Fruit fly (Drosophila melanogaster) whole organism, embryonic: ENCODE measurements around the gene CG18171.
A peak's percentile ranks its signal among the peaks of the same experiment; 100 is the strongest.

ENCODE experiments used
- Adf1 ChIP-seq: fragments of 200-800 bp; sonication (Bioruptor generic); IDR thresholded peaks from 2 replicates; pipeline ENCODE4 v1.3.6; 2022; ENCODE audit warnings: missing biosample characterization, missing genetic modification characterization
- Awh ChIP-seq: fragments of 200-800 bp; sonication (Bioruptor generic); IDR thresholded peaks from 2 replicates; pipeline ENCODE4, ENCODE4 v1.3.6; 2022; ENCODE audit warnings: missing biosample characterization, missing genetic modification characterization
- CG11085 ChIP-seq: fragments of 200-800 bp; sonication (Bioruptor generic); IDR thresholded peaks from 2 replicates; pipeline ENCODE4 v1.3.6; 2022; ENCODE audit warnings: missing biosample characterization, missing genetic modification characterization
- CG12391 ChIP-seq: fragments of 200-800 bp; sonication (Bioruptor generic); optimal IDR thresholded peaks from 3 replicates; lab custom pipeline; 2018; ENCODE audit warnings: missing biosample characterization, mild to moderate bottlenecking, missing genetic modification characterization, moderate library complexity
- CG12659 ChIP-seq: fragments of 200-800 bp; sonication (Bioruptor generic); optimal IDR thresholded peaks from 3 replicates; lab custom pipeline; 2017; ENCODE audit warnings: mild to moderate bottlenecking, missing biosample characterization, missing genetic modification reagents, missing genetic modification characterization
- CG12769 ChIP-seq: fragments of 200-800 bp; sonication (Bioruptor generic); optimal IDR thresholded peaks from 2 replicates; lab custom pipeline; 2019; ENCODE audit warnings: missing biosample characterization, mild to moderate bottlenecking, missing genetic modification characterization, moderate library complexity
- CG13775 ChIP-seq: fragments of 200-800 bp; sonication (Bioruptor generic); optimal IDR thresholded peaks from 3 replicates; lab custom pipeline; 2017; ENCODE audit warnings: missing biosample characterization, mild to moderate bottlenecking, missing genetic modification characterization
- CG15269 ChIP-seq: fragments of 200-800 bp; sonication (Bioruptor generic); optimal IDR thresholded peaks from 2 replicates; lab custom pipeline; 2018; ENCODE audit warnings: missing biosample characterization, mild to moderate bottlenecking, missing genetic modification characterization, moderate library complexity
- CG16779 ChIP-seq: fragments of 200-800 bp; sonication (Bioruptor generic); IDR thresholded peaks from 2 replicates; pipeline ENCODE4 v1.3.6; 2022; ENCODE audit warnings: missing biosample characterization, missing genetic modification characterization
- CG17359 ChIP-seq: fragments of 200-800 bp; sonication (Bioruptor generic); optimal IDR thresholded peaks from 3 replicates; lab custom pipeline; 2018; ENCODE audit warnings: missing biosample characterization, mild to moderate bottlenecking, missing genetic modification characterization, moderate library complexity
- CG17612 ChIP-seq: fragments of 200-800 bp; sonication (Bioruptor generic); IDR thresholded peaks from 2 replicates; pipeline ENCODE4 v1.3.6; 2022; ENCODE audit warnings: missing biosample characterization, missing genetic modification characterization
- CG18476 ChIP-seq: fragments of 200-800 bp; sonication (Bioruptor generic); optimal IDR thresholded peaks from 2 replicates; lab custom pipeline; 2016; ENCODE audit warnings: missing biosample characterization, mild to moderate bottlenecking, missing genetic modification characterization
- CG31224 ChIP-seq: fragments of 200-800 bp; sonication (Bioruptor generic); IDR thresholded peaks from 2 replicates; pipeline ENCODE4 v1.3.6; 2022; ENCODE audit warnings: missing biosample characterization, missing genetic modification characterization
- CG34422 ChIP-seq: fragments of 200-800 bp; sonication (Bioruptor generic); IDR thresholded peaks from 3 replicates; pipeline ENCODE4 v1.3.6; 2022; ENCODE audit warnings: missing biosample characterization, missing genetic modification characterization
- CG4730 ChIP-seq: fragments of 200-800 bp; sonication (Bioruptor generic); IDR thresholded peaks from 2 replicates; pipeline ENCODE4 v1.3.6; 2022; ENCODE audit warnings: missing biosample characterization, missing genetic modification characterization
- CG7357 ChIP-seq: fragments of 200-800 bp; sonication (Bioruptor generic); IDR thresholded peaks from 3 replicates; pipeline ENCODE4 v1.3.6; 2022; ENCODE audit warnings: missing biosample characterization, missing genetic modification characterization
- CHES-1-like ChIP-seq: fragments of 200-800 bp; sonication (Bioruptor generic); optimal IDR thresholded peaks from 2 replicates; lab custom pipeline; 2016; ENCODE audit warnings: missing biosample characterization, missing genetic modification characterization
- CkIIα-i1 ChIP-seq: fragments of 200-800 bp; sonication (Bioruptor generic); IDR thresholded peaks from 2 replicates; pipeline ENCODE4 v1.3.6; 2022; ENCODE audit warnings: missing biosample characterization, missing genetic modification characterization
- Dll ChIP-seq: fragments of 200-800 bp; sonication (Bioruptor generic); IDR thresholded peaks from 4 replicates; pipeline ENCODE4 v1.3.6; 2022; ENCODE audit warnings: missing biosample characterization, missing genetic modification characterization; ENCODE audit not compliant: partially characterized antibody
- Doc2 ChIP-seq: fragments of 200-800 bp; sonication (Bioruptor generic); IDR thresholded peaks from 2 replicates; pipeline ENCODE4 v1.3.6; 2022; ENCODE audit warnings: missing biosample characterization, missing genetic modification characterization
- Dref ChIP-seq: fragments of 200-800 bp; sonication (Bioruptor generic); IDR thresholded peaks from 2 replicates; pipeline ENCODE4 v1.3.6; 2022; ENCODE audit warnings: missing biosample characterization, missing genetic modification characterization
- E2f1 ChIP-seq: fragments of 200-800 bp; sonication (Bioruptor generic); IDR thresholded peaks from 2 replicates; pipeline ENCODE4 v1.3.6; 2022; ENCODE audit warnings: missing biosample characterization, missing genetic modification characterization
- Ets65A ChIP-seq: fragments of 200-800 bp; sonication (Bioruptor generic); peaks from one replicate; lab custom pipeline; 2016; ENCODE audit warnings: missing biosample characterization, missing genetic modification characterization
- Ets97D ChIP-seq: fragments of 200-800 bp; sonication (Bioruptor generic); optimal IDR thresholded peaks from 3 replicates; lab custom pipeline; 2016; ENCODE audit warnings: missing biosample characterization, missing genetic modification characterization
- Fer2 ChIP-seq: fragments of 200-800 bp; sonication (Bioruptor generic); optimal IDR thresholded peaks from 2 replicates; lab custom pipeline; 2018; ENCODE audit warnings: missing biosample characterization, mild to moderate bottlenecking, missing genetic modification characterization, moderate library complexity
- Fer3 ChIP-seq: fragments of 200-800 bp; sonication (Bioruptor generic); optimal IDR thresholded peaks from 2 replicates; lab custom pipeline; 2018; ENCODE audit warnings: missing biosample characterization, mild to moderate bottlenecking, missing genetic modification characterization, moderate library complexity
- Gug ChIP-seq: fragments of 200-800 bp; sonication (Bioruptor generic); IDR thresholded peaks from 4 replicates; pipeline ENCODE4 v1.3.6; 2022; ENCODE audit warnings: missing biosample characterization, missing genetic modification characterization
- H2.0 ChIP-seq: fragments of 200-800 bp; sonication (Bioruptor generic); IDR thresholded peaks from 2 replicates; pipeline ENCODE4 v1.3.6; 2022; ENCODE audit warnings: missing biosample characterization, missing genetic modification characterization
- HLH4C ChIP-seq: fragments of 200-800 bp; sonication (Bioruptor generic); IDR thresholded peaks from 3 replicates; pipeline ENCODE4 v1.3.6; 2022; ENCODE audit warnings: missing biosample characterization, missing genetic modification characterization; ENCODE audit not compliant: partially characterized antibody
- Hmr ChIP-seq: fragments of 200-800 bp; sonication (Bioruptor generic); optimal IDR thresholded peaks from 3 replicates; lab custom pipeline; 2017; ENCODE audit warnings: mild to moderate bottlenecking, missing biosample characterization, missing genetic modification reagents, missing genetic modification characterization
- Jarid2 ChIP-seq: fragments of 200-800 bp; sonication (Bioruptor generic); optimal IDR thresholded peaks from 3 replicates; lab custom pipeline; 2017; ENCODE audit warnings: mild to moderate bottlenecking, missing biosample characterization, missing genetic modification reagents, missing genetic modification characterization
- Poxn ChIP-seq: fragments of 200-800 bp; sonication (Bioruptor generic); IDR thresholded peaks from 2 replicates; pipeline ENCODE4 v1.3.6; 2022; ENCODE audit warnings: missing biosample characterization, missing genetic modification characterization
- Rfx ChIP-seq: fragments of 200-800 bp; sonication (Bioruptor generic); IDR thresholded peaks from 2 replicates; pipeline ENCODE4 v1.3.6; 2022; ENCODE audit warnings: missing biosample characterization, missing genetic modification characterization
- Taf1 ChIP-seq: fragments of 200-800 bp; sonication (Bioruptor generic); IDR thresholded peaks from 2 replicates; pipeline ENCODE4 v1.3.6; 2022; ENCODE audit warnings: missing biosample characterization, missing genetic modification characterization
- bcd ChIP-seq: fragments of 200-800 bp; sonication (Bioruptor generic); optimal IDR thresholded peaks from 2 replicates; lab custom pipeline; 2017; ENCODE audit warnings: missing biosample characterization, mild to moderate bottlenecking, missing genetic modification characterization
- bigmax ChIP-seq: fragments of 200-800 bp; sonication (Bioruptor generic); optimal IDR thresholded peaks from 2 replicates; lab custom pipeline; 2018; ENCODE audit warnings: missing biosample characterization, mild to moderate bottlenecking, missing genetic modification characterization
- ci ChIP-seq: fragments of 200-800 bp; sonication (Bioruptor generic); IDR thresholded peaks from 3 replicates; pipeline ENCODE4 v1.3.6; 2022; ENCODE audit warnings: missing biosample characterization, missing genetic modification characterization
- klu ChIP-seq: fragments of 200-800 bp; sonication (Bioruptor generic); IDR thresholded peaks from 2 replicates; pipeline ENCODE4 v1.3.6; 2022; ENCODE audit warnings: missing biosample characterization, missing genetic modification characterization
- kni ChIP-seq: fragments of 200-800 bp; sonication (Bioruptor generic); optimal IDR thresholded peaks from 3 replicates; lab custom pipeline; 2017; ENCODE audit warnings: mild to moderate bottlenecking, missing biosample characterization, missing genetic modification reagents, missing genetic modification characterization
- mld ChIP-seq: fragments of 200-800 bp; sonication (Bioruptor generic); IDR thresholded peaks from 3 replicates; pipeline ENCODE4 v1.3.6; 2022; ENCODE audit warnings: missing biosample characterization, missing genetic modification characterization; ENCODE audit not compliant: partially characterized antibody
- nom ChIP-seq: fragments of 200-800 bp; sonication (Bioruptor generic); optimal IDR thresholded peaks from 2 replicates; lab custom pipeline; 2017; ENCODE audit warnings: missing biosample characterization, missing genetic modification characterization, mild to moderate bottlenecking, moderate library complexity, missing genetic modification reagents
- oc ChIP-seq: fragments of 200-800 bp; sonication (Bioruptor generic); optimal IDR thresholded peaks from 2 replicates; lab custom pipeline; 2018; ENCODE audit warnings: missing biosample characterization, mild to moderate bottlenecking, missing genetic modification characterization, moderate library complexity
- pfk ChIP-seq: fragments of 200-800 bp; sonication (Bioruptor generic); optimal IDR thresholded peaks from 2 replicates; lab custom pipeline; 2018; ENCODE audit warnings: missing biosample characterization, mild to moderate bottlenecking, missing genetic modification characterization, moderate library complexity
- rib ChIP-seq: fragments of 200-800 bp; sonication (Bioruptor generic); IDR thresholded peaks from 2 replicates; pipeline ENCODE4 v1.3.6; 2022; ENCODE audit warnings: missing biosample characterization, missing genetic modification characterization
- shn ChIP-seq: fragments of 200-800 bp; sonication (Bioruptor generic); optimal IDR thresholded peaks from 3 replicates; lab custom pipeline; 2016; ENCODE audit warnings: missing biosample characterization, missing genetic modification characterization
- sqz ChIP-seq: fragments of 200-800 bp; sonication (Bioruptor generic); optimal IDR thresholded peaks from 3 replicates; lab custom pipeline; 2018; ENCODE audit warnings: missing biosample characterization, mild to moderate bottlenecking, missing genetic modification characterization
- toy ChIP-seq: fragments of 200-800 bp; sonication (Bioruptor generic); IDR thresholded peaks from 2 replicates; pipeline ENCODE4 v1.3.6; 2022; ENCODE audit warnings: missing biosample characterization, missing genetic modification characterization
- tup ChIP-seq: fragments of 200-800 bp; sonication (Bioruptor generic); optimal IDR thresholded peaks from 2 replicates; lab custom pipeline; 2016; ENCODE audit warnings: missing biosample characterization, mild to moderate bottlenecking, missing genetic modification characterization, moderate library complexity
- unc-4 ChIP-seq: fragments of 200-800 bp; sonication (Bioruptor generic); IDR thresholded peaks from 2 replicates; pipeline ENCODE4 v1.3.6; 2022; ENCODE audit warnings: missing biosample characterization, missing genetic modification characterization; ENCODE audit not compliant: partially characterized antibody
- vvl ChIP-seq: fragments of 200-800 bp; sonication (Bioruptor generic); IDR thresholded peaks from 2 replicates; pipeline ENCODE4 v1.3.6; 2022; ENCODE audit warnings: missing biosample characterization, missing genetic modification characterization

Gene CG18171

dm6 chr3L:1755458-1755984 is 32.6 kb upstream of the CG18171 start, which contains the start of gene Cht2:
TSS of gene Cht2 (minus strand) at chr3L:1755934.
- TF ChIP-seq rib (peak; percentile 17; the same call in 1 of the 2 replicates), Gug (GFP tag; lab: Robert Waterston, UW) (no peak), CHES-1-like (GFP tag; lab: Kevin White, UChicago) (no peak), ci (GFP tag; lab: Robert Waterston, UW) (peak; percentile 58; the same call in 1 of the 3 replicates), E2f1 (GFP tag; lab: Robert Waterston, UW) (no peak), Taf1 (GFP tag; lab: Robert Waterston, UW) (no peak), Dref (GFP tag; lab: Robert Waterston, UW) (0 out of 2 replicates have a peak, but pooled peaks have one; percentile 7), CG12659 (no peak), CG4730 (GFP tag; lab: Robert Waterston, UW) (no peak), CG15269 (tag; lab: Kevin White, UChicago) (peak; percentile 49), Fer3 (tag; lab: Kevin White, UChicago) (no peak), nom (GFP tag; lab: Kevin White, UChicago) (peak; percentile 52), bigmax (no peak), shn (GFP tag; lab: Kevin White, UChicago) (no peak), bcd (no peak), CkIIα-i1 (GFP tag; lab: Robert Waterston, UW) (no peak), CG18476 (GFP tag; lab: Kevin White, UChicago) (peak; percentile 34), klu (no peak), CG12769 (tag; lab: Kevin White, UChicago) (peak; percentile 70), tup (GFP tag; lab: Kevin White, UChicago) (no peak), CG31224 (GFP tag; lab: Robert Waterston, UW) (0 out of 2 replicates have a peak, but pooled peaks have one; percentile 12), CG34422 (GFP tag; lab: Robert Waterston, UW) (peak; percentile 51; the same call in 1 of the 3 replicates), unc-4 (peak; percentile 21; the same call in 1 of the 2 replicates), Hmr (GFP tag; lab: Kevin White, UChicago) (peak; percentile 9), sqz (GFP tag; lab: Kevin White, UChicago) (no peak), Poxn (GFP tag; lab: Robert Waterston, UW) (no peak), CG12391 (no peak), mld (GFP tag; lab: Robert Waterston, UW) (no peak), CG16779 (GFP tag; lab: Robert Waterston, UW) (0 out of 2 replicates have a peak, but pooled peaks have one; percentile 11), Awh (GFP tag; lab: Robert Waterston, UW) (no peak), kni (GFP tag; lab: Kevin White, UChicago) (peak; percentile 85), CG7357 (GFP tag; lab: Robert Waterston, UW) (no peak), CG11085 (GFP tag; lab: Robert Waterston, UW) (no peak), Dll (GFP tag; lab: Robert Waterston, UW) (no peak; the same call in 3 of the 4 replicates), Adf1 (GFP tag; lab: Robert Waterston, UW) (peak; percentile 33; the same call in 1 of the 2 replicates), pfk (GFP tag; lab: Kevin White, UChicago) (no peak), Jarid2 (peak; percentile 73), CG17612 (no peak), HLH4C (GFP tag; lab: Robert Waterston, UW) (no peak), Fer2 (tag; lab: Kevin White, UChicago) (no peak), Doc2 (GFP tag; lab: Robert Waterston, UW) (no peak), H2.0 (GFP tag; lab: Robert Waterston, UW) (no peak), Rfx (peak; percentile 28; the same call in 1 of the 2 replicates), CG13775 (GFP tag; lab: Kevin White, UChicago) (no peak), toy (GFP tag; lab: Robert Waterston, UW) (no peak), oc (tag; lab: Kevin White, UChicago) (peak; percentile 11), CG17359 (tag; lab: Kevin White, UChicago) (no peak), vvl (GFP tag; lab: Robert Waterston, UW) (peak; percentile 13; the same call in 1 of the 2 replicates), Ets65A (peak; percentile 43), Ets97D (GFP tag; lab: Kevin White, UChicago) (no peak)
